Worm (Caenorhabditis elegans) whole organism, L4 larva: ENCODE data around the gene maph-1.3.
"Not testable (repeated sequence)": the region's sequence is repeated elsewhere in the genome, so short reads cannot be mapped to it uniquely, and the experiment has no call there.

ENCODE experiments used
- D1046.2 ChIP-seq: fragments of 200-800 bp; sonication (Bioruptor generic); IDR thresholded peaks from 2 replicates; pipeline ENCODE4 v1.3.6; 2022; ENCODE audit warnings: missing genetic modification characterization, missing compliant biosample characterization
- T20F7.1 ChIP-seq: fragments of 200-800 bp; sonication (Bioruptor generic); optimal IDR thresholded peaks from 2 replicates; lab custom pipeline; 2018; ENCODE audit warnings: mild to moderate bottlenecking, missing genetic modification characterization, missing compliant biosample characterization
- T26A8.4 ChIP-seq: fragments of 200-800 bp; sonication (Bioruptor generic); IDR thresholded peaks from 2 replicates; pipeline ENCODE4 v1.3.6; 2022; ENCODE audit warnings: missing genetic modification characterization, missing compliant biosample characterization
- Y105C5A.15 ChIP-seq: fragments of 200-800 bp; sonication (Bioruptor generic); IDR thresholded peaks from 2 replicates; pipeline ENCODE4 v1.3.6; 2022; ENCODE audit warnings: missing genetic modification characterization, missing compliant biosample characterization
- Y48G9A.11 ChIP-seq: fragments of 200-800 bp; sonication (Bioruptor generic); IDR thresholded peaks from 2 replicates; pipeline ENCODE4 v1.3.6; 2022; ENCODE audit warnings: missing genetic modification reagents, missing genetic modification characterization, missing compliant biosample characterization
- Y75B8A.6 ChIP-seq: fragments of 200-800 bp; sonication (Bioruptor generic); IDR thresholded peaks from 2 replicates; pipeline ENCODE4 v1.3.6; 2022; ENCODE audit warnings: missing genetic modification reagents, missing genetic modification characterization, missing compliant biosample characterization
- ZK337.2 ChIP-seq: fragments of 200-800 bp; sonication (Bioruptor generic); IDR thresholded peaks from 2 replicates; pipeline ENCODE4 v1.3.6; 2022; ENCODE audit warnings: missing genetic modification reagents, missing genetic modification characterization, missing compliant biosample characterization
- arid-1 ChIP-seq: fragments of 200-800 bp; sonication (Bioruptor generic); conservative IDR thresholded peaks from 2 replicates; pipeline ENCODE4 v1.3.6; 2022; ENCODE audit warnings: missing genetic modification reagents, missing genetic modification characterization, missing compliant biosample characterization
- ceh-20 ChIP-seq: fragments of 200-800 bp; sonication (Bioruptor generic); IDR thresholded peaks from 2 replicates; pipeline ENCODE4 v1.3.6; 2022; ENCODE audit warnings: missing genetic modification reagents, missing genetic modification characterization, missing compliant biosample characterization
- ceh-44 ChIP-seq: fragments of 200-800 bp; sonication (Bioruptor generic); IDR thresholded peaks from 2 replicates; pipeline ENCODE4 v1.3.6; 2022; ENCODE audit warnings: missing genetic modification reagents, missing genetic modification characterization, missing compliant biosample characterization
- ctbp-1 ChIP-seq: fragments of 200-800 bp; sonication (Bioruptor generic); IDR thresholded peaks from 2 replicates; pipeline ENCODE4 v1.3.6; 2022; ENCODE audit warnings: missing genetic modification reagents, missing genetic modification characterization, missing compliant biosample characterization
- dmd-6 ChIP-seq: fragments of 200-800 bp; sonication (Bioruptor generic); IDR thresholded peaks from 2 replicates; pipeline ENCODE4 v1.3.6; 2022; ENCODE audit warnings: missing genetic modification reagents, missing genetic modification characterization, missing compliant biosample characterization
- dmd-9 ChIP-seq: fragments of 200-800 bp; sonication (Bioruptor generic); IDR thresholded peaks from 2 replicates; pipeline ENCODE4 v1.3.6; 2022; ENCODE audit warnings: missing genetic modification reagents, missing genetic modification characterization, missing compliant biosample characterization
- dpl-1 ChIP-seq: fragments of 150-350 bp; optimal IDR thresholded peaks from 2 replicates; lab custom pipeline; 2014; ENCODE audit warnings: missing biosample characterization, missing genetic modification reagents, missing genetic modification characterization
- egl-43 ChIP-seq: fragments of 200-800 bp; sonication (Bioruptor generic); IDR thresholded peaks from 2 replicates; pipeline ENCODE4 v1.3.6; 2022; ENCODE audit warnings: missing genetic modification reagents, missing genetic modification characterization, missing compliant biosample characterization
- hif-1 ChIP-seq, 2 experiments: sonication (generic microtip); optimal IDR thresholded peaks; 2 replicates each; lab custom pipeline; 2016 to 2017; ENCODE audit warnings: missing compliant biosample characterization in 2 of 2, missing genetic modification characterization in 2 of 2, missing genetic modification reagents in 2 of 2, missing genotype in 2 of 2, mild to moderate bottlenecking in 1 of 2
- hlh-11 ChIP-seq: fragments of 200-800 bp; sonication (Bioruptor generic); optimal IDR thresholded peaks from 2 replicates; lab custom pipeline; 2018; ENCODE audit warnings: mild to moderate bottlenecking, missing genetic modification characterization, missing compliant biosample characterization
- hmg-1.1 ChIP-seq: fragments of 200-800 bp; sonication (Bioruptor generic); IDR thresholded peaks from 2 replicates; pipeline ENCODE4 v1.3.6; 2022; ENCODE audit warnings: missing genetic modification reagents, missing genetic modification characterization, missing compliant biosample characterization
- lin-1 ChIP-seq: fragments of 200-800 bp; sonication (Bioruptor generic); IDR thresholded peaks from 2 replicates; pipeline ENCODE4 v1.3.6; 2022; ENCODE audit warnings: missing genetic modification reagents, missing genetic modification characterization, missing compliant biosample characterization
- lin-29 ChIP-seq: fragments of 200-800 bp; sonication (Bioruptor generic); IDR thresholded peaks from 2 replicates; pipeline ENCODE4 v1.3.6; 2022; ENCODE audit warnings: missing genetic modification reagents, missing genetic modification characterization, missing compliant biosample characterization
- lin-38 ChIP-seq: fragments of 200-800 bp; sonication (Bioruptor generic); IDR thresholded peaks from 2 replicates; pipeline ENCODE4 v1.3.6; 2022; ENCODE audit warnings: missing genetic modification reagents, missing genetic modification characterization, missing compliant biosample characterization
- lsy-2 ChIP-seq, 2 experiments: fragments of 150-350 bp in 1 of 2; sonication (generic microtip) in 1 of 2; optimal IDR thresholded peaks; 2 replicates each; lab custom pipeline; 2014 to 2017; ENCODE audit warnings: missing biosample characterization in 2 of 2, missing genetic modification characterization in 2 of 2
- madf-9 ChIP-seq: fragments of 200-800 bp; sonication (Bioruptor generic); conservative IDR thresholded peaks from 2 replicates; pipeline ENCODE4 v1.3.6; 2022; ENCODE audit warnings: missing genetic modification reagents, missing genetic modification characterization, missing compliant biosample characterization
- mdt-29 ChIP-seq: fragments of 200-800 bp; sonication (Bioruptor generic); IDR thresholded peaks from 2 replicates; pipeline ENCODE4 v1.3.6; 2022; ENCODE audit warnings: missing genetic modification reagents, missing genetic modification characterization, missing compliant biosample characterization
- mes-2 ChIP-seq: sonication (generic microtip); optimal IDR thresholded peaks from 2 replicates; lab custom pipeline; 2016; ENCODE audit warnings: missing genotype, mild to moderate bottlenecking, missing genetic modification characterization, missing compliant biosample characterization; ENCODE audit not compliant: poor library complexity, severe bottlenecking
- mxl-2 ChIP-seq: fragments of 200-800 bp; sonication (Bioruptor generic); conservative IDR thresholded peaks from 2 replicates; pipeline ENCODE4 v1.3.6; 2022; ENCODE audit warnings: missing genetic modification reagents, missing genetic modification characterization, missing compliant biosample characterization
- nhr-42 ChIP-seq: fragments of 200-800 bp; sonication (Bioruptor generic); IDR thresholded peaks from 2 replicates; pipeline ENCODE4 v1.3.6; 2022; ENCODE audit warnings: missing genetic modification characterization, missing compliant biosample characterization
- pha-4 ChIP-seq, 2 experiments: fragments of 150-350 bp in 1 of 2; fragments of 200-800 bp in 1 of 2; sonication (Bioruptor generic) in 1 of 2; IDR thresholded peaks in 1 of 2; optimal IDR thresholded peaks in 1 of 2; 2 replicates each; pipeline versions ENCODE4 v1.3.6 to Lab custom; 2014 to 2022; ENCODE audit warnings: missing genetic modification characterization in 2 of 2, missing genetic modification reagents in 2 of 2, missing biosample characterization in 1 of 2, missing compliant biosample characterization in 1 of 2
- php-3 ChIP-seq: fragments of 200-800 bp; sonication (Bioruptor generic); IDR thresholded peaks from 2 replicates; pipeline ENCODE4 v1.3.6; 2022; ENCODE audit warnings: missing genetic modification reagents, missing genetic modification characterization, missing compliant biosample characterization
- rbr-2 ChIP-seq: sonication (generic microtip); optimal IDR thresholded peaks from 2 replicates; lab custom pipeline; 2016; ENCODE audit warnings: missing genotype, missing genetic modification characterization, missing compliant biosample characterization
- saeg-2 ChIP-seq: fragments of 200-800 bp; sonication (Bioruptor generic); IDR thresholded peaks from 2 replicates; pipeline ENCODE4 v1.3.6; 2022; ENCODE audit warnings: missing genetic modification reagents, missing genetic modification characterization, missing compliant biosample characterization
- set-16 ChIP-seq: fragments of 200-800 bp; sonication (Bioruptor generic); IDR thresholded peaks from 2 replicates; pipeline ENCODE4 v1.3.6; 2022; ENCODE audit warnings: missing genetic modification reagents, missing genetic modification characterization, missing compliant biosample characterization
- tag-97 ChIP-seq: fragments of 200-800 bp; sonication (Bioruptor generic); IDR thresholded peaks from 2 replicates; pipeline ENCODE4 v1.3.6; 2022; ENCODE audit warnings: missing genetic modification characterization, missing compliant biosample characterization
- tra-1 ChIP-seq: fragments of 200-800 bp; sonication (Bioruptor generic); IDR thresholded peaks from 2 replicates; pipeline ENCODE4 v1.3.6; 2022; ENCODE audit warnings: missing genetic modification reagents, missing genetic modification characterization, missing compliant biosample characterization
- vab-7 ChIP-seq: fragments of 200-800 bp; sonication (Bioruptor generic); IDR thresholded peaks from 2 replicates; pipeline ENCODE4 v1.3.6; 2022; ENCODE audit warnings: missing genetic modification reagents, missing genetic modification characterization, missing compliant biosample characterization
- zfp-3 ChIP-seq: fragments of 200-800 bp; sonication (Bioruptor generic); conservative IDR thresholded peaks from 2 replicates; pipeline ENCODE4 v1.3.6; 2022; ENCODE audit warnings: missing genetic modification reagents, missing genetic modification characterization, missing compliant biosample characterization

Gene maph-1.3

ce11 chrIII:3852030-3852579, 7.4 kb downstream of the maph-1.3 start, which contains the start of gene cyp-25A4:
Gene cyp-25A4 (minus strand): TSS chrIII:3852080.
- TF ChIP-seq lin-38 (GFP tag; lab: Robert Waterston, UW) (peak; percentile 86), lin-1 (GFP tag; lab: Robert Waterston, UW) (0 out of 2 replicates have a peak, but pooled peaks have one; percentile 20)

DNA sequence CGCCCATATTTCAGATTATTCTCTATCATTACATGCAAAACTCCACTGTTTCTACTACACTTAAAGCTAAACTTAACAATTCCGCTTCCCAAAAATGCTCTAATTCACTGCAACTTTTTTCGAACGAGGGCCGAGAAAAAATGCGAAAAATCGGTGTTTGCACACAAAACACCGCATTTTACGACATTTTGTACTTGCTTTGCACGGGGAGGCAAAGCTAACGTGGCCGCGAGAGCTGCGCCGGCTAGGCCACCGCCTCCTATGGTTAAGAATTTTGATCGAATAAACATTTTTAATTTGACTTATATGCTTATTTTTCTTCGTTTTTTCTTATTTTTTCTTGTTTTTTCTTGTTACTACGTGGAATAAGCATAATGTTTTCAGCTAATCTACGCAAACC, 10.2 kb downstream of the maph-1.3 start:
- TF ChIP-seq lin-1 (GFP tag; lab: Robert Waterston, UW) (peak; percentile 84), Y75B8A.6 (0 out of 2 replicates have a peak, but pooled peaks have one; percentile 65), tra-1 (GFP tag; lab: Robert Waterston, UW) (peak; percentile 71), mes-2 (tag; lab: Kevin White, UChicago) (peak; percentile 82), lsy-2 (tag; optimal IDR thresholded peaks at IDR 0.05; lab: Kevin White, UChicago) (peak; percentile 14 to 87), hmg-1.1 (GFP tag; lab: Robert Waterston, UW) (peak; percentile 97), T20F7.1 (GFP tag; lab: Kevin White, UChicago) (peak; percentile 38), ceh-20 (GFP tag; lab: Robert Waterston, UW) (peak; percentile 94), lin-38 (GFP tag; lab: Robert Waterston, UW) (peak; percentile 93), php-3 (peak; percentile 67; the same call in 1 of the 2 replicates), nhr-42 (GFP tag; lab: Robert Waterston, UW) (peak; percentile 95), pha-4 (GFP tag; IDR thresholded peaks at IDR 0.05; lab: Robert Waterston, UW) (peak; percentile 89), dmd-9 (GFP tag; lab: Robert Waterston, UW) (peak; percentile 98), D1046.2 (peak; percentile 89), rbr-2 (tag; lab: Kevin White, UChicago) (peak; percentile 62), hif-1 (tag; optimal IDR thresholded peaks at IDR 0.05; lab: Kevin White, UChicago) (peak in 1 of 2 experiments; percentile 53), ZK337.2 (GFP tag; lab: Robert Waterston, UW) (peak; percentile 94), mdt-29 (GFP tag; lab: Robert Waterston, UW) (peak; percentile 81), zfp-3 (GFP tag; lab: Robert Waterston, UW) (peak; percentile 93), arid-1 (GFP tag; lab: Robert Waterston, UW) (peak; percentile 45; the same call in 1 of the 2 replicates), ctbp-1 (GFP tag; lab: Robert Waterston, UW) (peak; percentile 73; the same call in 1 of the 2 replicates), mxl-2 (GFP tag; lab: Robert Waterston, UW) (0 out of 2 replicates have a peak, but pooled peaks have one; percentile 64), vab-7 (peak; percentile 93), egl-43 (peak; percentile 80), dpl-1 (GFP tag; lab: Kevin White, UChicago) (peak; percentile 21), madf-9 (peak; percentile 93), ceh-44 (peak; percentile 68; the same call in 1 of the 2 replicates), set-16 (GFP tag; lab: Robert Waterston, UW) (peak; percentile 60; the same call in 1 of the 2 replicates), T26A8.4 (GFP tag; lab: Robert Waterston, UW) (peak; percentile 86), Y48G9A.11 (GFP tag; lab: Robert Waterston, UW) (peak; percentile 77), Y105C5A.15 (0 out of 2 replicates have a peak, but pooled peaks have one; percentile 62), hlh-11 (tag; lab: Kevin White, UChicago) (peak; percentile 38), tag-97 (GFP tag; lab: Robert Waterston, UW) (0 out of 2 replicates have a peak, but pooled peaks have one; percentile 69), dmd-6 (GFP tag; lab: Robert Waterston, UW) (peak; percentile 96), saeg-2 (GFP tag; lab: Robert Waterston, UW) (0 out of 2 replicates have a peak, but pooled peaks have one; percentile 34), lin-29 (GFP tag; lab: Robert Waterston, UW) (peak; percentile 90)
- TF ChIP-seq pha-4 (tag; optimal IDR thresholded peaks at IDR 0.05; lab: Kevin White, UChicago) = not testable (repeated sequence)
